Fruit fly (Drosophila melanogaster): ENCODE data around the gene Apl.

Gene Apl

DNA sequence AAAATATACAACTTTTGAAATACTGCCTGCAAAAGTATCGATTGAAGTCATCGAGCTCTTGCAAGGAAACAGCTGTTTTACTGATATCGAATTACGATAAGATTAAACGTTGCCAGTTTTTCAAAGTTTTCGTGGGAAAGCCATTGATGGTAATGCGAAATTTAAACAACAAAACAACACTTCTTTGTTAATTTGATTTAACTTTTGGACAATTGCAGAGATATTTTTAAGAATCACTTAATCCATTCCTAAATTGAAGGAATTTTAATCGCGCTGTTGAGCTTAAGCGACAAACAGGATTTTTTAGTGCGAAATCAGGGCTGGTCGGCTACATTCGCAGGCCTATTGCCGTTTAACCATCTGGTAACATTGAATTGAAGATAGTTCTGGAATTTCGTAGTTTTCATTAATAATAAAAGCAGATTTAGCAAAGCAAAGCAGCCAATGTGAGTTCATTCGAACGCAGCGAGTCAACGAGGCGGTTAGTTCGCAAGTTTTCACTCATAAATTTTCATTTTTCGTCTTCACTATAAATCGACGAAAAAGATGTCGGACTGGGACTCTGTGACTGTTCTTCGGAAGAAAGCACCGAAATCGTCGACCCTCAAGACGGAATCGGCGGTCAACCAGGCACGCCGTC, 20.6 kb upstream of the Apl start, which contains the start of gene mbf1 (continued):
- peak; percentile 94 for TF ChIP-seq sd (tag; optimal IDR thresholded peaks at IDR 0.05)
- peak; percentile 19 for TF ChIP-seq CG7928 (GFP tag; optimal IDR thresholded peaks at IDR 0.05)
- 0 out of 2 replicates have a peak, but pooled peaks have one; percentile 28 for TF ChIP-seq Bgb (GFP tag; IDR thresholded peaks at IDR 0.05; ENCODE audit: partially characterized antibody)
- no peak for TF ChIP-seq CG10654 (GFP tag; optimal IDR thresholded peaks at IDR 0.05)
- peak; percentile 19 for TF ChIP-seq CG2678 (tag; optimal IDR thresholded peaks at IDR 0.05)
- TF ChIP-seq CG31388 (GFP tag; optimal IDR thresholded peaks at IDR 0.05): no peak
- TF ChIP-seq jigr1 (GFP tag; IDR thresholded peaks at IDR 0.05): no peak
- no peak for TF ChIP-seq CG16863 (GFP tag; optimal IDR thresholded peaks at IDR 0.05)
- TF ChIP-seq Rfx (GFP tag; IDR thresholded peaks at IDR 0.05): no peak; the same call in 1 of the 2 replicates
- 0 out of 2 replicates have a peak, but pooled peaks have one; percentile 31 for TF ChIP-seq CG42726 (GFP tag; IDR thresholded peaks at IDR 0.05; ENCODE audit: partially characterized antibody)
- no peak for TF ChIP-seq Asciz (GFP tag; optimal IDR thresholded peaks at IDR 0.05)
- TF ChIP-seq BEAF-32 (GFP tag; optimal IDR thresholded peaks at IDR 0.05): peak; percentile 75
- TF ChIP-seq scrt (GFP tag; optimal IDR thresholded peaks at IDR 0.05): no peak
- no peak for TF ChIP-seq pum (GFP tag; optimal IDR thresholded peaks at IDR 0.05)
- no peak for TF ChIP-seq nom (GFP tag; optimal IDR thresholded peaks at IDR 0.05)
- peak; percentile 36 for TF ChIP-seq CG30020 (tag; optimal IDR thresholded peaks at IDR 0.05)
- no peak for TF ChIP-seq CG15696 (tag; optimal IDR thresholded peaks at IDR 0.05)
- no peak for TF ChIP-seq danr (GFP tag; IDR thresholded peaks at IDR 0.05)
- peak; percentile 48 for TF ChIP-seq CG10267 (tag; optimal IDR thresholded peaks at IDR 0.05)
- TF ChIP-seq amos (GFP tag; IDR thresholded peaks at IDR 0.05; ENCODE audit: partially characterized antibody): peak; percentile 53; the same call in 1 of the 2 replicates
- TF ChIP-seq gt (GFP tag; IDR thresholded peaks at IDR 0.05): no peak
- TF ChIP-seq en (GFP tag; optimal IDR thresholded peaks at IDR 0.05): no peak
- TF ChIP-seq Bteb2 (GFP tag; optimal IDR thresholded peaks at IDR 0.05): peak; percentile 6
- no peak for TF ChIP-seq CG6813 (GFP tag; optimal IDR thresholded peaks at IDR 0.05)
- TF ChIP-seq pb (GFP tag; optimal IDR thresholded peaks at IDR 0.05): no peak
- TF ChIP-seq hbn (GFP tag; IDR thresholded peaks at IDR 0.05; ENCODE audit: partially characterized antibody): peak; percentile 49; the same call in 1 of the 2 replicates
- no peak for TF ChIP-seq hkb (optimal IDR thresholded peaks at IDR 0.05)
- TF ChIP-seq hkb (GFP tag; IDR thresholded peaks at IDR 0.05): no peak
- TF ChIP-seq ab (GFP tag; optimal IDR thresholded peaks at IDR 0.05): no peak
- TF ChIP-seq CG9817 (tag; optimal IDR thresholded peaks at IDR 0.05): no peak
- TF ChIP-seq Dref (GFP tag; IDR thresholded peaks at IDR 0.05): peak; percentile 67
- peak; percentile 21 for TF ChIP-seq CG15601 (tag; optimal IDR thresholded peaks at IDR 0.05)
- TF ChIP-seq dati (GFP tag; IDR thresholded peaks at IDR 0.05): no peak
- TF ChIP-seq CG3995 (GFP tag; optimal IDR thresholded peaks at IDR 0.05): peak; percentile 48
- TF ChIP-seq Hsf (GFP tag; optimal IDR thresholded peaks at IDR 0.05): peak; percentile 43
- TF ChIP-seq HLH3B (GFP tag; IDR thresholded peaks at IDR 0.05): no peak
- TF ChIP-seq CG3847 (GFP tag; IDR thresholded peaks at IDR 0.05): peak; percentile 45; the same call in 1 of the 2 replicates
- TF ChIP-seq tll (GFP tag; optimal IDR thresholded peaks at IDR 0.05): peak in 1 of 2 experiments; percentile 16
- TF ChIP-seq Taf1 (GFP tag; IDR thresholded peaks at IDR 0.05): no peak
- TF ChIP-seq stwl (tag; optimal IDR thresholded peaks at IDR 0.05): peak; percentile 85
- TF ChIP-seq bcd (GFP tag; optimal IDR thresholded peaks at IDR 0.05): peak; percentile 29
- peak; percentile 15 for TF ChIP-seq BtbVII (GFP tag; optimal IDR thresholded peaks at IDR 0.05)
- no peak for TF ChIP-seq jing (GFP tag; optimal IDR thresholded peaks at IDR 0.05)
- no peak for TF ChIP-seq Mrtf (GFP tag; IDR thresholded peaks at IDR 0.05)
- peak; percentile 82 for TF ChIP-seq CG2116 (GFP tag; optimal IDR thresholded peaks at IDR 0.05)
- no peak for TF ChIP-seq CG6791 (GFP tag; IDR thresholded peaks at IDR 0.05; ENCODE audit: partially characterized antibody)
- peak; percentile 14 for TF ChIP-seq bbx (GFP tag; IDR thresholded peaks at IDR 0.05; ENCODE audit: partially characterized antibody)
- peak; percentile 66 for TF ChIP-seq CG34224 (GFP tag; IDR thresholded peaks at IDR 0.05; ENCODE audit: partially characterized antibody)
- TF ChIP-seq insv (GFP tag; optimal IDR thresholded peaks at IDR 0.05): peak in 1 of 2 experiments; percentile 10

Data from whole organism, embryonic.